Fruit fly (Drosophila melanogaster) ovary, adult (tissue): Measurements from ENCODE around the gene Nepl5.

Source experiments
- CG17801 ChIP-seq: fragments of 200-800 bp; optimal IDR thresholded peaks from 2 replicates; lab custom pipeline; 2019; ENCODE audit warnings: missing biosample characterization, mild to moderate bottlenecking, missing genetic modification characterization, moderate library complexity; ENCODE audit not compliant: partially characterized antibody

Gene Nepl5

dm6 chr2L:6356686-6357362 lies 24.2 kb upstream of the Nepl5 start:
- no peak for TF ChIP-seq CG17801 (GFP tag; lab: Kevin White, UChicago)

- no peak for TF ChIP-seq CG17801 (GFP tag; lab: Kevin White, UChicago)
Measured at dm6 chr2L:6358218-6358617, 22.8 kb upstream of the Nepl5 start, which contains the start of gene CG9500. Gene CG9500, minus strand, starts transcription at chr2L:6358318.

- no peak for TF ChIP-seq CG17801 (GFP tag; lab: Kevin White, UChicago)
Measured at dm6 chr2L:6360059-6360458, 21.0 kb upstream of the Nepl5 start.

- TF ChIP-seq CG17801 (GFP tag; lab: Kevin White, UChicago), result no peak
Measured at dm6 chr2L:6366924-6367323, 14.1 kb upstream of the Nepl5 start.

dm6 chr2L:6367478-6367932 lies 13.6 kb upstream of the Nepl5 start, which contains the start of gene Nepl4:
Gene Nepl4, plus strand, starts transcription at chr2L:6367882.
- no peak for TF ChIP-seq CG17801 (GFP tag; lab: Kevin White, UChicago)

- no peak for TF ChIP-seq CG17801 (GFP tag; lab: Kevin White, UChicago)
Measured at dm6 chr2L:6369286-6369685, 11.8 kb upstream of the Nepl5 start.

- no peak for TF ChIP-seq CG17801 (GFP tag; lab: Kevin White, UChicago)
Measured at dm6 chr2L:6371025-6371641, 9.9 kb upstream of the Nepl5 start.

- TF ChIP-seq CG17801 (GFP tag; lab: Kevin White, UChicago), result no peak
Measured at dm6 chr2L:6372088-6372487, 9.0 kb upstream of the Nepl5 start, which contains the start of gene slam. Gene slam, plus strand, starts transcription at chr2L:6372388.

dm6 chr2L:6373141-6373540 lies 7.9 kb upstream of the Nepl5 start:
- TF ChIP-seq CG17801 (GFP tag; lab: Kevin White, UChicago), result no peak

dm6 chr2L:6379197-6379596 lies 1.9 kb upstream of the Nepl5 start:
- no peak for TF ChIP-seq CG17801 (GFP tag; lab: Kevin White, UChicago)

- TF ChIP-seq CG17801 (GFP tag; lab: Kevin White, UChicago), result no peak
Measured at dm6 chr2L:6385409-6385808, 4.3 kb downstream of the Nepl5 start, which contains the start of gene Nepl6. Gene Nepl6, minus strand, starts transcription at chr2L:6385512.

- TF ChIP-seq CG17801 (GFP tag; lab: Kevin White, UChicago), result no peak
Measured at dm6 chr2L:6387068-6387467, 6.0 kb downstream of the Nepl5 start.

- no peak for TF ChIP-seq CG17801 (GFP tag; lab: Kevin White, UChicago)
Measured at dm6 chr2L:6391469-6391868, 10.4 kb downstream of the Nepl5 start.

- no peak for TF ChIP-seq CG17801 (GFP tag; lab: Kevin White, UChicago)
Measured at dm6 chr2L:6397149-6397548, 16.1 kb downstream of the Nepl5 start, which contains the start of gene CG42369. Gene CG42369, minus strand, starts transcription at chr2L:6397249.

- TF ChIP-seq CG17801 (GFP tag; lab: Kevin White, UChicago), result no peak
Measured at dm6 chr2L:6411089-6411757, 30.2 kb downstream of the Nepl5 start, which contains the start of gene DIP-epsilon. Gene DIP-epsilon, minus strand, starts transcription at chr2L:6411326.
